Fruit fly (Drosophila melanogaster) whole organism, embryonic: ENCODE measurements around the gene CG10550.
A peak's percentile ranks its signal among the peaks of the same experiment; 100 is the strongest.

Source experiments
- ATbp ChIP-seq: fragments of 200-800 bp; sonication (Bioruptor generic); optimal IDR thresholded peaks from 2 replicates; lab custom pipeline; 2017; ENCODE audit warnings: missing biosample characterization, mild to moderate bottlenecking, missing genetic modification characterization, missing genetic modification reagents
- Abd-B ChIP-seq: fragments of 200-800 bp; sonication (Bioruptor generic); optimal IDR thresholded peaks from 2 replicates; lab custom pipeline; 2018; ENCODE audit warnings: missing biosample characterization, mild to moderate bottlenecking, missing genetic modification characterization, moderate library complexity
- Antp ChIP-seq: fragments of 200-800 bp; sonication (Bioruptor generic); optimal IDR thresholded peaks from 3 replicates; lab custom pipeline; 2016; ENCODE audit warnings: missing biosample characterization, missing genetic modification characterization
- Asciz ChIP-seq: fragments of 200-800 bp; sonication (Bioruptor generic); optimal IDR thresholded peaks from 2 replicates; lab custom pipeline; 2017; ENCODE audit warnings: missing biosample characterization, mild to moderate bottlenecking, missing genetic modification characterization, missing genetic modification reagents
- Atf3 ChIP-seq: fragments of 200-800 bp; sonication (Bioruptor generic); optimal IDR thresholded peaks from 3 replicates; lab custom pipeline; 2016; ENCODE audit warnings: missing biosample characterization, missing genetic modification characterization
- Bgb ChIP-seq: fragments of 200-800 bp; sonication (Bioruptor generic); IDR thresholded peaks from 2 replicates; pipeline ENCODE4 v1.3.6; 2022; ENCODE audit warnings: missing biosample characterization, missing genetic modification characterization; ENCODE audit not compliant: partially characterized antibody
- CG10543 ChIP-seq: fragments of 200-800 bp; sonication (Bioruptor generic); optimal IDR thresholded peaks from 3 replicates; lab custom pipeline; 2017; ENCODE audit warnings: missing biosample characterization, mild to moderate bottlenecking, missing genetic modification characterization, moderate library complexity
- CG10654 ChIP-seq: fragments of 200-800 bp; sonication (Bioruptor generic); optimal IDR thresholded peaks from 2 replicates; lab custom pipeline; 2016; ENCODE audit warnings: missing biosample characterization, missing genetic modification characterization
- CG12299 ChIP-seq: fragments of 200-800 bp; sonication (Bioruptor generic); optimal IDR thresholded peaks from 2 replicates; lab custom pipeline; 2018; ENCODE audit warnings: missing biosample characterization, mild to moderate bottlenecking, missing genetic modification characterization
- CG12391 ChIP-seq: fragments of 200-800 bp; sonication (Bioruptor generic); optimal IDR thresholded peaks from 3 replicates; lab custom pipeline; 2018; ENCODE audit warnings: missing biosample characterization, mild to moderate bottlenecking, missing genetic modification characterization, moderate library complexity
- CG13287 ChIP-seq: fragments of 200-800 bp; sonication (Bioruptor generic); IDR thresholded peaks from 2 replicates; pipeline ENCODE4 v1.3.6; 2022; ENCODE audit warnings: missing biosample characterization, missing genetic modification characterization; ENCODE audit not compliant: partially characterized antibody
- CG14965 ChIP-seq: fragments of 200-800 bp; sonication (Bioruptor generic); optimal IDR thresholded peaks from 2 replicates; lab custom pipeline; 2016; ENCODE audit warnings: missing biosample characterization, missing genetic modification characterization, borderline replicate concordance
- CG15269 ChIP-seq: fragments of 200-800 bp; sonication (Bioruptor generic); optimal IDR thresholded peaks from 2 replicates; lab custom pipeline; 2018; ENCODE audit warnings: missing biosample characterization, mild to moderate bottlenecking, missing genetic modification characterization, moderate library complexity
- CG1602 ChIP-seq: fragments of 200-800 bp; sonication (Bioruptor generic); optimal IDR thresholded peaks from 3 replicates; lab custom pipeline; 2016; ENCODE audit warnings: missing biosample characterization, missing genetic modification characterization
- CG16779 ChIP-seq: fragments of 200-800 bp; sonication (Bioruptor generic); IDR thresholded peaks from 2 replicates; pipeline ENCODE4 v1.3.6; 2022; ENCODE audit warnings: missing biosample characterization, missing genetic modification characterization
- CG16815 ChIP-seq: fragments of 200-800 bp; sonication (Bioruptor generic); optimal IDR thresholded peaks from 3 replicates; lab custom pipeline; 2017; ENCODE audit warnings: missing biosample characterization, mild to moderate bottlenecking, missing genetic modification characterization
- CG3726 ChIP-seq: fragments of 200-800 bp; sonication (Bioruptor generic); IDR thresholded peaks from 3 replicates; pipeline ENCODE4, ENCODE4 v1.3.6; 2022; ENCODE audit warnings: missing biosample characterization, missing genetic modification characterization
- CG6689 ChIP-seq: fragments of 200-800 bp; sonication (Bioruptor generic); IDR thresholded peaks from 2 replicates; pipeline ENCODE4 v1.3.6; 2022; ENCODE audit warnings: missing biosample characterization, missing genetic modification characterization
- CG6813 ChIP-seq: fragments of 200-800 bp; sonication (Bioruptor generic); optimal IDR thresholded peaks from 2 replicates; lab custom pipeline; 2017; ENCODE audit warnings: missing biosample characterization, missing genetic modification characterization, mild to moderate bottlenecking, moderate library complexity, missing genetic modification reagents
- CG7372 ChIP-seq: fragments of 200-800 bp; sonication (Bioruptor generic); IDR thresholded peaks from 2 replicates; pipeline ENCODE4 v1.3.6; 2022; ENCODE audit warnings: missing biosample characterization, missing genetic modification characterization
- CG7786 ChIP-seq: fragments of 200-800 bp; sonication (Bioruptor generic); optimal IDR thresholded peaks from 2 replicates; lab custom pipeline; 2016; ENCODE audit warnings: missing biosample characterization, missing genetic modification characterization
- CG8281 ChIP-seq: fragments of 200-800 bp; sonication (Bioruptor generic); optimal IDR thresholded peaks from 2 replicates; lab custom pipeline; 2018; ENCODE audit warnings: missing biosample characterization, mild to moderate bottlenecking, missing genetic modification characterization, moderate library complexity
- CG8290 ChIP-seq, 3 experiments: fragments of 200-800 bp; sonication (Bioruptor generic); optimal IDR thresholded peaks; 2 replicates each; lab custom pipeline; 2016 to 2019; ENCODE audit warnings: missing biosample characterization in 3 of 3, missing genetic modification characterization in 3 of 3, mild to moderate bottlenecking in 2 of 3, moderate library complexity in 1 of 3
- CG9215 ChIP-seq: fragments of 200-800 bp; sonication (Bioruptor generic); IDR thresholded peaks from 2 replicates; pipeline ENCODE4 v1.3.6; 2022; ENCODE audit warnings: missing biosample characterization, missing genetic modification characterization
- Dbx ChIP-seq: fragments of 200-800 bp; sonication (Bioruptor generic); IDR thresholded peaks from 3 replicates; pipeline ENCODE4 v1.3.6; 2022; ENCODE audit warnings: missing biosample characterization, missing genetic modification characterization
- Drgx ChIP-seq: fragments of 200-800 bp; sonication (Bioruptor generic); IDR thresholded peaks from 2 replicates; pipeline ENCODE4 v1.3.6; 2022; ENCODE audit warnings: missing biosample characterization, missing genetic modification characterization
- Fer1 ChIP-seq: fragments of 200-800 bp; sonication (Bioruptor generic); optimal IDR thresholded peaks from 2 replicates; lab custom pipeline; 2017; ENCODE audit warnings: missing biosample characterization, mild to moderate bottlenecking, missing genetic modification characterization
- Max ChIP-seq: fragments of 200-800 bp; sonication (Bioruptor generic); optimal IDR thresholded peaks from 2 replicates; lab custom pipeline; 2016; ENCODE audit warnings: missing biosample characterization, mild to moderate bottlenecking, missing genetic modification characterization
- Sox100B ChIP-seq: fragments of 200-800 bp; sonication (Bioruptor generic); optimal IDR thresholded peaks from 3 replicates; lab custom pipeline; 2018; ENCODE audit warnings: missing biosample characterization, mild to moderate bottlenecking, missing genetic modification characterization
- Spps ChIP-seq: fragments of 200-800 bp; sonication (Bioruptor generic); optimal IDR thresholded peaks from 2 replicates; lab custom pipeline; 2018; ENCODE audit warnings: missing biosample characterization, mild to moderate bottlenecking, missing genetic modification characterization
- Usf ChIP-seq: fragments of 200-800 bp; sonication (Bioruptor generic); optimal IDR thresholded peaks from 2 replicates; lab custom pipeline; 2017; ENCODE audit warnings: missing genotype, missing biosample characterization, missing genetic modification characterization
- Vsx1 ChIP-seq: fragments of 200-800 bp; sonication (Bioruptor generic); optimal IDR thresholded peaks from 2 replicates; lab custom pipeline; 2017; ENCODE audit warnings: missing biosample characterization, mild to moderate bottlenecking, missing genetic modification characterization, missing genetic modification reagents
- ap ChIP-seq: fragments of 200-800 bp; sonication (Bioruptor generic); IDR thresholded peaks from 2 replicates; pipeline ENCODE4 v1.3.6; 2022; ENCODE audit warnings: missing biosample characterization, missing genetic modification characterization
- cg ChIP-seq: fragments of 200-800 bp; sonication (Bioruptor generic); optimal IDR thresholded peaks from 3 replicates; lab custom pipeline; 2019; ENCODE audit warnings: missing biosample characterization, mild to moderate bottlenecking, missing genetic modification characterization, moderate library complexity
- dimm ChIP-seq: fragments of 200-800 bp; sonication (Bioruptor generic); IDR thresholded peaks from 2 replicates; pipeline ENCODE4 v1.3.6; 2022; ENCODE audit warnings: missing biosample characterization, missing genetic modification characterization
- eve ChIP-seq, 2 experiments: fragments of >200 bp; optimal IDR thresholded peaks; 2 replicates each; lab custom pipeline; 2017; ENCODE audit warnings: missing biosample characterization in 2 of 2, missing genetic modification characterization in 2 of 2
- fd102C ChIP-seq: fragments of 200-800 bp; sonication (Bioruptor generic); optimal IDR thresholded peaks from 2 replicates; lab custom pipeline; 2018; ENCODE audit warnings: missing biosample characterization, mild to moderate bottlenecking, missing genetic modification characterization, moderate library complexity
- gem ChIP-seq: fragments of 200-800 bp; sonication (Bioruptor generic); optimal IDR thresholded peaks from 2 replicates; lab custom pipeline; 2019; ENCODE audit warnings: missing biosample characterization, mild to moderate bottlenecking, missing genetic modification characterization, moderate library complexity
- gt ChIP-seq: fragments of 200-800 bp; sonication (Bioruptor generic); IDR thresholded peaks from 2 replicates; pipeline ENCODE4 v1.3.6; 2022; ENCODE audit warnings: missing biosample characterization, missing genetic modification characterization
- her ChIP-seq: fragments of 200-800 bp; sonication (Bioruptor generic); optimal IDR thresholded peaks from 2 replicates; lab custom pipeline; 2016; ENCODE audit warnings: missing biosample characterization, missing genetic modification characterization
- onecut ChIP-seq: fragments of 200-800 bp; sonication (Bioruptor generic); IDR thresholded peaks from 2 replicates; pipeline ENCODE4 v1.3.6; 2022; ENCODE audit warnings: missing biosample characterization, missing genetic modification characterization
- org-1 ChIP-seq: fragments of 200-800 bp; sonication (Bioruptor generic); optimal IDR thresholded peaks from 2 replicates; lab custom pipeline; 2017; ENCODE audit warnings: missing biosample characterization, missing genetic modification characterization
- phol ChIP-seq: fragments of 200-800 bp; sonication (Bioruptor generic); optimal IDR thresholded peaks from 3 replicates; lab custom pipeline; 2018; ENCODE audit warnings: missing biosample characterization, mild to moderate bottlenecking, missing genetic modification characterization, moderate library complexity
- pita ChIP-seq: fragments of 200-800 bp; sonication (Bioruptor generic); optimal IDR thresholded peaks from 2 replicates; lab custom pipeline; 2017; ENCODE audit warnings: missing biosample characterization, mild to moderate bottlenecking, missing genetic modification characterization
- trem ChIP-seq: fragments of 200-800 bp; optimal IDR thresholded peaks from 3 replicates; lab custom pipeline; 2019; ENCODE audit warnings: missing biosample characterization, mild to moderate bottlenecking, missing genetic modification characterization, moderate library complexity
- usp ChIP-seq: fragments of >200 bp; optimal IDR thresholded peaks from 2 replicates; lab custom pipeline; 2017; ENCODE audit warnings: missing biosample characterization, missing genetic modification characterization
- vfl ChIP-seq: fragments of 200-800 bp; sonication (Bioruptor generic); optimal IDR thresholded peaks from 2 replicates; lab custom pipeline; 2016; ENCODE audit warnings: missing biosample characterization, missing genetic modification characterization
- wor ChIP-seq: fragments of 200-800 bp; sonication (Bioruptor generic); IDR thresholded peaks from 2 replicates; pipeline ENCODE4 v1.3.6; 2022; ENCODE audit warnings: missing biosample characterization, missing genetic modification characterization
- zfh2 ChIP-seq: fragments of 200-800 bp; sonication (Bioruptor generic); optimal IDR thresholded peaks from 2 replicates; lab custom pipeline; 2016; ENCODE audit warnings: missing biosample characterization, missing genetic modification characterization

Gene CG10550

dm6 chr3R:25258628-25259240 is 49.5 kb downstream of the CG10550 start, which contains the start of gene CG11857 (continued):
- TF ChIP-seq CG7372 (GFP tag; lab: Robert Waterston, UW) (peak; percentile 99), CG1602 (peak; percentile 99), CG12391 (tag; lab: Kevin White, UChicago) (peak; percentile 99), CG16779 (GFP tag; lab: Robert Waterston, UW) (peak; percentile 94), CG8290 (GFP tag; optimal IDR thresholded peaks at IDR 0.05; lab: Kevin White, UChicago) (peak; percentile 98), CG8290 (tag; optimal IDR thresholded peaks at IDR 0.05; lab: Kevin White, UChicago) (peak; percentile 90 to 97), CG6813 (GFP tag; lab: Kevin White, UChicago) (peak; percentile 87), Abd-B (GFP tag; lab: Kevin White, UChicago) (peak; percentile 99), Spps (tag; lab: Kevin White, UChicago) (peak; percentile 94), CG12299 (peak; percentile 95), ATbp (GFP tag; lab: Kevin White, UChicago) (peak; percentile 92), Bgb (peak; percentile 99), org-1 (peak; percentile 93), dimm (peak; percentile 97), ap (GFP tag; lab: Robert Waterston, UW) (peak; percentile 97), Fer1 (GFP tag; lab: Kevin White, UChicago) (peak; percentile 94), wor (GFP tag; lab: Robert Waterston, UW) (peak; percentile 99), Antp (GFP tag; lab: Kevin White, UChicago) (peak; percentile 97), usp (GFP tag; lab: Kevin White, UChicago) (no peak), her (GFP tag; lab: Kevin White, UChicago) (peak; percentile 92), CG3726 (GFP tag; lab: Robert Waterston, UW) (peak; percentile 96), onecut (GFP tag; lab: Robert Waterston, UW) (peak; percentile 93), zfh2 (GFP tag; lab: Kevin White, UChicago) (peak; percentile 99), Atf3 (GFP tag; lab: Kevin White, UChicago) (peak; percentile 98), CG13287 (GFP tag; lab: Robert Waterston, UW) (peak; percentile 100), fd102C (GFP tag; lab: Kevin White, UChicago) (peak; percentile 79), CG14965 (GFP tag; lab: Kevin White, UChicago) (peak; percentile 55), gem (tag; lab: Kevin White, UChicago) (peak; percentile 99), CG10654 (GFP tag; lab: Kevin White, UChicago) (peak; percentile 97), pita (GFP tag; lab: Kevin White, UChicago) (no peak), CG7786 (GFP tag; lab: Kevin White, UChicago) (peak; percentile 98), Sox100B (peak; percentile 93), CG15269 (peak; percentile 97), vfl (GFP tag; lab: Kevin White, UChicago) (peak; percentile 99), gt (GFP tag; lab: Robert Waterston, UW) (peak; percentile 98), CG10543 (GFP tag; lab: Kevin White, UChicago) (peak; percentile 95), Drgx (GFP tag; lab: Robert Waterston, UW) (peak; percentile 96), Dbx (GFP tag; lab: Robert Waterston, UW) (peak; percentile 99), eve (GFP tag; optimal IDR thresholded peaks at IDR 0.05; lab: Kevin White, UChicago) (peak in 1 of 2 experiments; percentile 54), Vsx1 (GFP tag; lab: Kevin White, UChicago) (peak; percentile 88), phol (peak; percentile 98), CG16815 (GFP tag; lab: Kevin White, UChicago) (peak; percentile 97), CG8281 (tag; lab: Kevin White, UChicago) (peak; percentile 90), Asciz (peak; percentile 92), Max (peak; percentile 98), CG6689 (GFP tag; lab: Robert Waterston, UW) (peak; percentile 98), Usf (GFP tag; lab: Kevin White, UChicago) (peak; percentile 96), cg (GFP tag; lab: Kevin White, UChicago) (no peak), CG9215 (GFP tag; lab: Robert Waterston, UW) (peak; percentile 99), trem (peak; percentile 97)
